Fruit fly (Drosophila melanogaster) whole organism, prepupa: ENCODE results near the gene stc.

ENCODE experiments used
- CG11902 ChIP-seq: fragments of 200-800 bp; sonication (Bioruptor generic); optimal IDR thresholded peaks from 3 replicates; lab custom pipeline; 2016; ENCODE audit warnings: missing biosample characterization, missing genetic modification characterization
- esn ChIP-seq: fragments of 200-800 bp; sonication (Bioruptor generic); optimal IDR thresholded peaks from 2 replicates; lab custom pipeline; 2016; ENCODE audit warnings: missing biosample characterization, mild to moderate bottlenecking, missing genetic modification characterization, moderate library complexity
- fd85E ChIP-seq: fragments of 200-800 bp; sonication (Bioruptor generic); optimal IDR thresholded peaks from 3 replicates; lab custom pipeline; 2016; ENCODE audit warnings: missing biosample characterization, missing genetic modification characterization

stc gene

DNA sequence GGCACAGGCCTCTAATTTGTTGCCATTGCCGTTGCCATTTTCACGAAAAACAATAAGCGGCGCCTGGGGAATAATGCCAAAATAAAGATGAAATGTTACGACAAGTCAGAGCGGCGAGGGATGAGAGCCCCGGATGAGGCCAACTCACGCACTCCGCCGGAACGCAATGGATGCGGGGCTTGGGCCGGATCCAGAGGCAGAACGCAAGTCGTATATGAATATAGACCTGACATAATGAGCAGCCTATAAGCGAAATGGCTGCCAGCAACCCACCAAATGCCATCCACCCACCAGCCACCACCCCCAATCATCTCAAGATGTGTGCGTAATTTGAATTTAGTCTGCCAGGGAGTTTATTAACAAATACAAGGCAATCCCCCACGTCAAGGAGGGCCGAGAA, 5.2 kb downstream of the stc start:
- TF ChIP-seq esn (GFP tag; lab: Kevin White, UChicago) = no peak
- no peak for TF ChIP-seq CG11902 (GFP tag; lab: Kevin White, UChicago)
- no peak for TF ChIP-seq fd85E (GFP tag; lab: Kevin White, UChicago)
